Fruit fly (Drosophila melanogaster): ENCODE data around the gene Pp4-19C.

- no peak for TF ChIP-seq CG8478 (optimal IDR thresholded peaks at IDR 0.05)
- no peak for TF ChIP-seq psq (optimal IDR thresholded peaks at IDR 0.05)
- TF ChIP-seq Dll (optimal IDR thresholded peaks at IDR 0.05) = no peak
Measured at dm6 chrX:20434534-20434933, 10.7 kb upstream of the Pp4-19C start.
